Fruit fly (Drosophila melanogaster) whole organism, embryonic: ENCODE results near the gene CG3117.

Source experiments
- Ada2b ChIP-seq: fragments of 200-800 bp; sonication (Bioruptor generic); IDR thresholded peaks from 2 replicates; pipeline ENCODE4 v1.3.6; 2022; ENCODE audit warnings: missing biosample characterization, missing genetic modification characterization
- Atf6 ChIP-seq: fragments of 200-800 bp; sonication (Bioruptor generic); IDR thresholded peaks from 2 replicates; pipeline ENCODE4 v1.3.6; 2022; ENCODE audit warnings: missing biosample characterization, missing genetic modification characterization
- Awh ChIP-seq: fragments of 200-800 bp; sonication (Bioruptor generic); IDR thresholded peaks from 2 replicates; pipeline ENCODE4, ENCODE4 v1.3.6; 2022; ENCODE audit warnings: missing biosample characterization, missing genetic modification characterization
- Bgb ChIP-seq: fragments of 200-800 bp; sonication (Bioruptor generic); IDR thresholded peaks from 2 replicates; pipeline ENCODE4 v1.3.6; 2022; ENCODE audit warnings: missing biosample characterization, missing genetic modification characterization; ENCODE audit not compliant: partially characterized antibody
- CG11085 ChIP-seq: fragments of 200-800 bp; sonication (Bioruptor generic); IDR thresholded peaks from 2 replicates; pipeline ENCODE4 v1.3.6; 2022; ENCODE audit warnings: missing biosample characterization, missing genetic modification characterization
- CG12391 ChIP-seq: fragments of 200-800 bp; sonication (Bioruptor generic); optimal IDR thresholded peaks from 3 replicates; lab custom pipeline; 2018; ENCODE audit warnings: missing biosample characterization, mild to moderate bottlenecking, missing genetic modification characterization, moderate library complexity
- CG14667 ChIP-seq: fragments of 200-800 bp; sonication (Bioruptor generic); IDR thresholded peaks from 2 replicates; pipeline ENCODE4 v1.3.6; 2022; ENCODE audit warnings: missing biosample characterization, missing genetic modification characterization
- CG15073 ChIP-seq: fragments of 200-800 bp; sonication (Bioruptor generic); optimal IDR thresholded peaks from 2 replicates; lab custom pipeline; 2016; ENCODE audit warnings: missing biosample characterization, missing genetic modification characterization
- CG16813 ChIP-seq: fragments of 200-800 bp; sonication (Bioruptor generic); IDR thresholded peaks from 3 replicates; pipeline ENCODE4 v1.3.6; 2022; ENCODE audit warnings: missing biosample characterization, missing genetic modification characterization; ENCODE audit not compliant: partially characterized antibody
- CG17328 ChIP-seq: fragments of 200-800 bp; sonication (Bioruptor generic); IDR thresholded peaks from 2 replicates; pipeline ENCODE4 v1.3.6; 2022; ENCODE audit warnings: missing biosample characterization, missing genetic modification characterization
- CG1792 ChIP-seq: fragments of 200-800 bp; sonication (Bioruptor generic); optimal IDR thresholded peaks from 2 replicates; lab custom pipeline; 2016; ENCODE audit warnings: missing biosample characterization, missing genetic modification characterization
- CG18011 ChIP-seq: fragments of 200-800 bp; sonication (Bioruptor generic); optimal IDR thresholded peaks from 2 replicates; lab custom pipeline; 2017; ENCODE audit warnings: missing biosample characterization, missing genetic modification characterization, mild to moderate bottlenecking, moderate library complexity, missing genotype
- CG18476 ChIP-seq: fragments of 200-800 bp; sonication (Bioruptor generic); optimal IDR thresholded peaks from 2 replicates; lab custom pipeline; 2016; ENCODE audit warnings: missing biosample characterization, mild to moderate bottlenecking, missing genetic modification characterization
- CG2116 ChIP-seq: fragments of 200-800 bp; sonication (Bioruptor generic); optimal IDR thresholded peaks from 3 replicates; lab custom pipeline; 2018; ENCODE audit warnings: missing biosample characterization, mild to moderate bottlenecking, missing genetic modification characterization
- CG3163 ChIP-seq: fragments of 200-800 bp; sonication (Bioruptor generic); optimal IDR thresholded peaks from 3 replicates; lab custom pipeline; 2016; ENCODE audit warnings: missing biosample characterization, missing genetic modification characterization
- CG3407 ChIP-seq: fragments of 200-800 bp; sonication (Bioruptor generic); optimal IDR thresholded peaks from 2 replicates; lab custom pipeline; 2018; ENCODE audit warnings: missing biosample characterization, mild to moderate bottlenecking, missing genetic modification characterization
- CG3995 ChIP-seq: fragments of 200-800 bp; sonication (Bioruptor generic); optimal IDR thresholded peaks from 3 replicates; lab custom pipeline; 2016; ENCODE audit warnings: missing biosample characterization, missing genetic modification characterization
- CG7839 ChIP-seq: fragments of 200-800 bp; sonication (Bioruptor generic); optimal IDR thresholded peaks from 3 replicates; lab custom pipeline; 2018; ENCODE audit warnings: missing biosample characterization, mild to moderate bottlenecking, missing genetic modification characterization, moderate library complexity
- CG7987 ChIP-seq: fragments of 200-800 bp; sonication (Bioruptor generic); optimal IDR thresholded peaks from 2 replicates; lab custom pipeline; 2018; ENCODE audit warnings: missing biosample characterization, mild to moderate bottlenecking, missing genetic modification characterization, moderate library complexity
- CG8281 ChIP-seq: fragments of 200-800 bp; sonication (Bioruptor generic); optimal IDR thresholded peaks from 2 replicates; lab custom pipeline; 2018; ENCODE audit warnings: missing biosample characterization, mild to moderate bottlenecking, missing genetic modification characterization, moderate library complexity
- CHES-1-like ChIP-seq: fragments of 200-800 bp; sonication (Bioruptor generic); optimal IDR thresholded peaks from 2 replicates; lab custom pipeline; 2016; ENCODE audit warnings: missing biosample characterization, missing genetic modification characterization
- CkIIα-i1 ChIP-seq: fragments of 200-800 bp; sonication (Bioruptor generic); IDR thresholded peaks from 2 replicates; pipeline ENCODE4 v1.3.6; 2022; ENCODE audit warnings: missing biosample characterization, missing genetic modification characterization
- Eip74EF ChIP-seq, 2 experiments: fragments of 200-800 bp in 1 of 2; fragments of >200 bp in 1 of 2; sonication (Bioruptor generic) in 1 of 2; optimal IDR thresholded peaks; 2 replicates each; lab custom pipeline; 2017 to 2019; ENCODE audit warnings: missing biosample characterization in 2 of 2, missing genetic modification characterization in 2 of 2, mild to moderate bottlenecking in 1 of 2, moderate library complexity in 1 of 2
- Hmx ChIP-seq: fragments of 200-800 bp; sonication (Bioruptor generic); optimal IDR thresholded peaks from 2 replicates; lab custom pipeline; 2016; ENCODE audit warnings: missing biosample characterization, missing genetic modification characterization
- Hr3 ChIP-seq: fragments of 200-800 bp; sonication (Bioruptor generic); optimal IDR thresholded peaks from 3 replicates; lab custom pipeline; 2016; ENCODE audit warnings: missing biosample characterization, missing genetic modification characterization
- Kr ChIP-seq: fragments of 200-800 bp; sonication (Bioruptor generic); optimal IDR thresholded peaks from 2 replicates; lab custom pipeline; 2017; ENCODE audit warnings: missing biosample characterization, mild to moderate bottlenecking, missing genetic modification characterization
- MTF-1 ChIP-seq: fragments of 200-800 bp; sonication (Bioruptor generic); optimal IDR thresholded peaks from 2 replicates; lab custom pipeline; 2018; ENCODE audit warnings: missing biosample characterization, mild to moderate bottlenecking, missing genetic modification characterization, borderline replicate concordance
- Ravus ChIP-seq: fragments of 200-800 bp; sonication (Bioruptor generic); IDR thresholded peaks from 2 replicates; pipeline ENCODE4 v1.3.6; 2022; ENCODE audit warnings: missing biosample characterization, missing genetic modification characterization
- Sin3A ChIP-seq: fragments of >200 bp; optimal IDR thresholded peaks from 2 replicates; lab custom pipeline; 2018
- Vsx1 ChIP-seq: fragments of 200-800 bp; sonication (Bioruptor generic); optimal IDR thresholded peaks from 2 replicates; lab custom pipeline; 2017; ENCODE audit warnings: missing biosample characterization, mild to moderate bottlenecking, missing genetic modification characterization, missing genetic modification reagents
- YL-1 ChIP-seq: fragments of 200-800 bp; sonication (Bioruptor generic); optimal IDR thresholded peaks from 3 replicates; lab custom pipeline; 2017; ENCODE audit warnings: missing biosample characterization, mild to moderate bottlenecking, missing genetic modification characterization
- ara ChIP-seq: fragments of 200-800 bp; sonication (Bioruptor generic); IDR thresholded peaks from 2 replicates; pipeline ENCODE4 v1.3.6; 2022; ENCODE audit warnings: missing biosample characterization, missing genetic modification characterization
- caup ChIP-seq: fragments of 200-800 bp; sonication (Bioruptor generic); optimal IDR thresholded peaks from 3 replicates; lab custom pipeline; 2017; ENCODE audit warnings: missing biosample characterization, mild to moderate bottlenecking, missing genetic modification characterization, moderate library complexity; ENCODE audit not compliant: severe bottlenecking
- fd64A ChIP-seq: fragments of 200-800 bp; sonication (Bioruptor generic); optimal IDR thresholded peaks from 3 replicates; lab custom pipeline; 2018; ENCODE audit warnings: missing biosample characterization, mild to moderate bottlenecking, missing genetic modification characterization
- fd96Cb ChIP-seq: fragments of 200-800 bp; sonication (Bioruptor generic); optimal IDR thresholded peaks from 2 replicates; lab custom pipeline; 2018; ENCODE audit warnings: missing biosample characterization, mild to moderate bottlenecking, missing genetic modification characterization, moderate library complexity
- fru ChIP-seq: fragments of >200 bp; optimal IDR thresholded peaks from 2 replicates; lab custom pipeline; 2017
- gt ChIP-seq: fragments of 200-800 bp; sonication (Bioruptor generic); IDR thresholded peaks from 2 replicates; pipeline ENCODE4 v1.3.6; 2022; ENCODE audit warnings: missing biosample characterization, missing genetic modification characterization
- ind ChIP-seq: fragments of 200-800 bp; sonication (Bioruptor generic); optimal IDR thresholded peaks from 3 replicates; lab custom pipeline; 2016; ENCODE audit warnings: missing biosample characterization, missing genetic modification characterization
- insv ChIP-seq, 2 experiments: fragments of 200-800 bp; sonication (Bioruptor generic); optimal IDR thresholded peaks; 3 replicates each; lab custom pipeline; 2016 to 2018; ENCODE audit warnings: missing biosample characterization in 2 of 2, missing genetic modification characterization in 2 of 2
- kah ChIP-seq: fragments of 200-800 bp; sonication (Bioruptor generic); optimal IDR thresholded peaks from 2 replicates; lab custom pipeline; 2018; ENCODE audit warnings: missing biosample characterization, mild to moderate bottlenecking, missing genetic modification characterization
- lbe ChIP-seq: fragments of 200-800 bp; sonication (Bioruptor generic); optimal IDR thresholded peaks from 2 replicates; lab custom pipeline; 2016; ENCODE audit warnings: missing biosample characterization, mild to moderate bottlenecking, missing genetic modification characterization
- nau ChIP-seq: fragments of 200-800 bp; sonication (Bioruptor generic); optimal IDR thresholded peaks from 3 replicates; lab custom pipeline; 2017; ENCODE audit warnings: missing biosample characterization, mild to moderate bottlenecking, missing genetic modification characterization, missing genetic modification reagents
- nerfin-1 ChIP-seq: fragments of 200-800 bp; sonication (Bioruptor generic); optimal IDR thresholded peaks from 3 replicates; lab custom pipeline; 2019; ENCODE audit warnings: missing biosample characterization, mild to moderate bottlenecking, missing genetic modification characterization, moderate library complexity
- p53 ChIP-seq: fragments of 200-800 bp; sonication (Bioruptor generic); optimal IDR thresholded peaks from 2 replicates; lab custom pipeline; 2016; ENCODE audit warnings: missing biosample characterization, missing genetic modification characterization
- repo ChIP-seq: fragments of 200-800 bp; sonication (Bioruptor generic); optimal IDR thresholded peaks from 2 replicates; lab custom pipeline; 2016; ENCODE audit warnings: missing biosample characterization, missing genetic modification characterization
- schlank ChIP-seq: fragments of 200-800 bp; sonication (Bioruptor generic); optimal IDR thresholded peaks from 2 replicates; lab custom pipeline; 2018; ENCODE audit warnings: missing biosample characterization, mild to moderate bottlenecking, missing genetic modification characterization
- sens-2 ChIP-seq: fragments of 200-800 bp; sonication (Bioruptor generic); IDR thresholded peaks from 2 replicates; pipeline ENCODE4 v1.3.6; 2022; ENCODE audit warnings: missing biosample characterization, missing genetic modification characterization
- stc ChIP-seq: fragments of 200-800 bp; sonication (Bioruptor generic); IDR thresholded peaks from 2 replicates; pipeline ENCODE4 v1.3.6; 2022; ENCODE audit warnings: missing biosample characterization, missing genetic modification characterization
- tap ChIP-seq: fragments of 200-800 bp; optimal IDR thresholded peaks from 3 replicates; lab custom pipeline; 2019; ENCODE audit warnings: missing biosample characterization, mild to moderate bottlenecking, missing genetic modification characterization, moderate library complexity
- tin ChIP-seq: fragments of 200-800 bp; sonication (Bioruptor generic); optimal IDR thresholded peaks from 3 replicates; lab custom pipeline; 2016; ENCODE audit warnings: missing biosample characterization, missing genetic modification characterization

Gene CG3117

dm6 chr2L:2874542-2875194, 27.7 kb upstream of the CG3117 start, which contains the start of gene CG8814 (continued):
- TF ChIP-seq CG1792 (GFP tag; lab: Kevin White, UChicago) (no peak), insv (GFP tag; optimal IDR thresholded peaks at IDR 0.05; lab: Kevin White, UChicago) (peak in 1 of 2 experiments; percentile 41), nerfin-1 (tag; lab: Kevin White, UChicago) (peak; percentile 54), CG8281 (tag; lab: Kevin White, UChicago) (no peak), YL-1 (peak; percentile 31), CG18011 (peak; percentile 28), lbe (GFP tag; lab: Kevin White, UChicago) (no peak), CG15073 (GFP tag; lab: Kevin White, UChicago) (no peak), CHES-1-like (GFP tag; lab: Kevin White, UChicago) (no peak), Ada2b (GFP tag; lab: Robert Waterston, UW) (peak; percentile 56), MTF-1 (GFP tag; lab: Kevin White, UChicago) (peak; percentile 12), Sin3A (lab: Kevin White, UChicago) (peak; percentile 76), kah (GFP tag; lab: Kevin White, UChicago) (no peak), CG3995 (peak; percentile 62), fd64A (GFP tag; lab: Kevin White, UChicago) (no peak), ara (no peak), tap (no peak), Atf6 (GFP tag; lab: Robert Waterston, UW) (peak; percentile 56; the same call in 1 of the 2 replicates), repo (GFP tag; lab: Kevin White, UChicago) (no peak), CG7987 (peak; percentile 0), Ravus (no peak), Hmx (GFP tag; lab: Kevin White, UChicago) (no peak), Awh (GFP tag; lab: Robert Waterston, UW) (no peak), Eip74EF (GFP tag; optimal IDR thresholded peaks at IDR 0.05; lab: Kevin White, UChicago) (no peak), Kr (GFP tag; lab: Kevin White, UChicago) (no peak), sens-2 (GFP tag; lab: Robert Waterston, UW) (no peak), schlank (tag; lab: Kevin White, UChicago) (peak; percentile 1), caup (GFP tag; lab: Kevin White, UChicago) (peak; percentile 41), CG2116 (GFP tag; lab: Kevin White, UChicago) (peak; percentile 99), CG3163 (GFP tag; lab: Kevin White, UChicago) (no peak), CG14667 (GFP tag; lab: Robert Waterston, UW) (peak; percentile 38; the same call in 1 of the 2 replicates), CG7839 (tag; lab: Kevin White, UChicago) (peak; percentile 68), gt (no peak), tin (GFP tag; lab: Kevin White, UChicago) (peak; percentile 76), Bgb (GFP tag; lab: Robert Waterston, UW) (peak; percentile 77), nau (GFP tag; lab: Kevin White, UChicago) (peak; percentile 22), Hr3 (GFP tag; lab: Kevin White, UChicago) (peak; percentile 74), fd96Cb (tag; lab: Kevin White, UChicago) (peak; percentile 25), CG18476 (peak; percentile 58), CG11085 (GFP tag; lab: Robert Waterston, UW) (peak; percentile 69), CG16813 (GFP tag; lab: Robert Waterston, UW) (peak; percentile 85), CG3407 (peak; percentile 23), CkIIα-i1 (GFP tag; lab: Robert Waterston, UW) (no peak), CG17328 (GFP tag; lab: Robert Waterston, UW) (0 out of 2 replicates have a peak, but pooled peaks have one; percentile 5), stc (peak; percentile 20; the same call in 1 of the 2 replicates), p53 (GFP tag; lab: Kevin White, UChicago) (no peak), ind (peak; percentile 71), fru (lab: Kevin White, UChicago) (no peak), CG12391 (tag; lab: Kevin White, UChicago) (peak; percentile 83), Vsx1 (GFP tag; lab: Kevin White, UChicago) (no peak)
